Worm (Caenorhabditis elegans) whole organism, L2 larva: Measurements from ENCODE around the gene F14H3.6.

ENCODE experiments used
- R02D3.7 ChIP-seq: fragments of 150-350 bp; optimal IDR thresholded peaks from 2 replicates; lab custom pipeline; 2014; ENCODE audit warnings: missing biosample characterization, missing genetic modification characterization
- ceh-16 ChIP-seq: fragments of 150-350 bp; optimal IDR thresholded peaks from 2 replicates; lab custom pipeline; 2014; ENCODE audit warnings: missing biosample characterization, missing genetic modification characterization
- nhr-23 ChIP-seq: fragments of 150-350 bp; optimal IDR thresholded peaks from 2 replicates; lab custom pipeline; 2014; ENCODE audit warnings: missing biosample characterization, missing genetic modification reagents, missing genetic modification characterization
- nhr-25 ChIP-seq: fragments of 150-350 bp; sonication (generic microtip); optimal IDR thresholded peaks from 3 replicates; lab custom pipeline; 2014; ENCODE audit warnings: missing biosample characterization, missing genetic modification characterization
- zag-1 ChIP-seq: fragments of 150-350 bp; optimal IDR thresholded peaks from 2 replicates; lab custom pipeline; 2014; ENCODE audit warnings: missing biosample characterization, missing genetic modification characterization

The F14H3.6 gene

DNA sequence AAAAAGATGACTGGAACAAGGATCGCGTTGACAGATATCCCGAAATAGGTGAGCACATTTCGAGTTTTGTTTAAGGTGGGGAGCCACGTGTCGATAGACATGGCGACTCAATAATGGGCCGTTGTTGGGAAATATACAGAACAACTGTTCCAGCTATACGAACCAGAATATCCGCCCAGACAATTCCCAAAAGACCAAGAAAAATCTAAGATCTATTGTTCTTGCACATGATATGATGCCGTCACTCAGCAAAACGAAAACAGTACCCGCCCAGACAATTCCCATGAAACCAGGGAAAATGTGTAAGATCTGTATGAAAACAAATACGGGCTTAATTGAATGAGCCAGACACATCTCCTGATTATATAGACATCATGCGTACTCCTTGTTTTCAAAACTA, 51.2 kb downstream of the F14H3.6 start, which contains the start of gene str-231:
Gene str-231, minus strand, starts transcription at position 101 of the 400 bp plus-strand sequence.
- TF ChIP-seq zag-1 (tag; lab: Kevin White, UChicago) (no peak), ceh-16 (tag; lab: Kevin White, UChicago) (no peak), nhr-25 (tag; lab: Kevin White, UChicago) (no peak), R02D3.7 (tag; lab: Kevin White, UChicago) (no peak), nhr-23 (tag; lab: Kevin White, UChicago) (no peak)
- TF ChIP-seq, all 48 proteins: peak for 0
